Worm (Caenorhabditis elegans) whole organism, L1 larva: ENCODE measurements around the gene cest-9.2.

Experiments
- ama-1 ChIP-seq: fragments of 150-350 bp; optimal IDR thresholded peaks from 2 replicates; lab custom pipeline; 2014
- blmp-1 ChIP-seq: fragments of 150-350 bp; optimal IDR thresholded peaks from 2 replicates; lab custom pipeline; 2014; ENCODE audit warnings: missing biosample characterization, missing genetic modification characterization
- ceh-8 ChIP-seq: fragments of 200-800 bp; sonication (Bioruptor generic); optimal IDR thresholded peaks from 2 replicates; lab custom pipeline; 2018; ENCODE audit warnings: mild to moderate bottlenecking, missing genetic modification characterization, moderate library complexity, missing compliant biosample characterization
- ces-1 ChIP-seq: fragments of 150-350 bp; optimal IDR thresholded peaks from 2 replicates; lab custom pipeline; 2014; ENCODE audit warnings: missing biosample characterization, missing genetic modification reagents, missing genetic modification characterization
- efl-1 ChIP-seq, 4 experiments: fragments of 150-350 bp; optimal IDR thresholded peaks in 3 of 4; peaks in 1 of 4; 1 replicate in 1 of 4; 2 replicates in 3 of 4; lab custom pipeline; 2014; ENCODE audit warnings: missing biosample characterization in 2 of 4, missing genetic modification characterization in 2 of 4, missing genetic modification reagents in 2 of 4
- egl-13 ChIP-seq: sonication (generic microtip); optimal IDR thresholded peaks from 2 replicates; lab custom pipeline; 2016; ENCODE audit warnings: missing genotype, missing genetic modification reagents, missing genetic modification characterization, missing compliant biosample characterization
- elt-2 ChIP-seq: sonication (generic microtip); optimal IDR thresholded peaks from 2 replicates; lab custom pipeline; 2016; ENCODE audit warnings: missing genetic modification characterization, mild to moderate bottlenecking, inconsistent platforms, missing compliant biosample characterization, missing genetic modification reagents
- elt-3 ChIP-seq, 6 experiments: fragments of 150-350 bp in 1 of 6; sonication (generic microtip); optimal IDR thresholded peaks; 2 replicates each; lab custom pipeline; 2017 to 2018; ENCODE audit warnings: missing biosample characterization in 6 of 6, missing genetic modification characterization in 6 of 6, inconsistent platforms in 1 of 6
- fkh-10 ChIP-seq: sonication (generic microtip); optimal IDR thresholded peaks from 2 replicates; lab custom pipeline; 2017; ENCODE audit warnings: missing biosample characterization, missing genetic modification reagents, missing genetic modification characterization
- fkh-4 ChIP-seq: sonication (generic microtip); optimal IDR thresholded peaks from 2 replicates; lab custom pipeline; 2016; ENCODE audit warnings: missing compliant biosample characterization, missing genetic modification characterization, borderline replicate concordance
- hlh-17 ChIP-seq: fragments of 200-800 bp; sonication (Bioruptor generic); optimal IDR thresholded peaks from 2 replicates; lab custom pipeline; 2018; ENCODE audit warnings: missing genetic modification characterization, mild to moderate bottlenecking, missing compliant biosample characterization, moderate library complexity, borderline replicate concordance
- irx-1 ChIP-seq: sonication (generic microtip); optimal IDR thresholded peaks from 2 replicates; lab custom pipeline; 2016; ENCODE audit warnings: missing genetic modification characterization, missing compliant biosample characterization
- lin-13 ChIP-seq: fragments of 150-350 bp; optimal IDR thresholded peaks from 2 replicates; lab custom pipeline; 2014; ENCODE audit warnings: missing biosample characterization, missing genetic modification reagents, missing genetic modification characterization
- lin-14 ChIP-seq: fragments of 200-800 bp; sonication (Bioruptor generic); optimal IDR thresholded peaks from 2 replicates; lab custom pipeline; 2018; ENCODE audit warnings: mild to moderate bottlenecking, missing genetic modification characterization, moderate library complexity, missing compliant biosample characterization
- lin-35 ChIP-seq, 2 experiments: fragments of 150-350 bp; optimal IDR thresholded peaks; 2 replicates each; lab custom pipeline; 2014; ENCODE audit warnings: missing biosample characterization in 2 of 2, missing genetic modification characterization in 2 of 2, missing genetic modification reagents in 2 of 2
- lir-3 ChIP-seq: sonication (generic microtip); optimal IDR thresholded peaks from 2 replicates; lab custom pipeline; 2016; ENCODE audit warnings: mild to moderate bottlenecking, missing genetic modification characterization, moderate library complexity, missing compliant biosample characterization; ENCODE audit not compliant: poor library complexity
- mab-9 ChIP-seq: fragments of 200-800 bp; sonication (Bioruptor generic); IDR thresholded peaks from 2 replicates; pipeline ENCODE4 v1.3.6; 2022; ENCODE audit warnings: missing genetic modification reagents, missing genetic modification characterization, missing compliant biosample characterization
- mdl-1 ChIP-seq, 2 experiments: fragments of 150-350 bp; optimal IDR thresholded peaks; 2 replicates each; lab custom pipeline; 2014 to 2017; ENCODE audit warnings: missing biosample characterization in 2 of 2, missing genetic modification characterization in 2 of 2, inconsistent platforms in 1 of 2
- nhr-47 ChIP-seq: sonication (generic microtip); optimal IDR thresholded peaks from 2 replicates; lab custom pipeline; 2016; ENCODE audit warnings: mild to moderate bottlenecking, missing genetic modification characterization, moderate library complexity, missing compliant biosample characterization
- nhr-71 ChIP-seq: sonication (generic microtip); optimal IDR thresholded peaks from 2 replicates; lab custom pipeline; 2016; ENCODE audit warnings: mild to moderate bottlenecking, missing genetic modification characterization, moderate library complexity, missing compliant biosample characterization
- nhr-84 ChIP-seq: sonication (generic microtip); optimal IDR thresholded peaks from 2 replicates; lab custom pipeline; 2017; ENCODE audit warnings: missing biosample characterization, missing genetic modification characterization
- rnt-1 ChIP-seq: sonication (generic microtip); optimal IDR thresholded peaks from 2 replicates; lab custom pipeline; 2016; ENCODE audit warnings: mild to moderate bottlenecking, missing genetic modification characterization, moderate library complexity, missing compliant biosample characterization
- sox-4 ChIP-seq: sonication (generic microtip); optimal IDR thresholded peaks from 2 replicates; lab custom pipeline; 2016; ENCODE audit warnings: missing genetic modification characterization, missing compliant biosample characterization
- sup-37 ChIP-seq: fragments of 200-800 bp; sonication (Bioruptor generic); optimal IDR thresholded peaks from 2 replicates; lab custom pipeline; 2018; ENCODE audit warnings: mild to moderate bottlenecking, missing genetic modification characterization, missing compliant biosample characterization
- swsn-7 ChIP-seq: sonication (generic microtip); optimal IDR thresholded peaks from 2 replicates; lab custom pipeline; 2016; ENCODE audit warnings: missing genetic modification characterization, missing compliant biosample characterization
- tbx-2 ChIP-seq: sonication (generic microtip); optimal IDR thresholded peaks from 2 replicates; lab custom pipeline; 2016; ENCODE audit warnings: missing genetic modification characterization, missing compliant biosample characterization
- tlp-1 ChIP-seq: fragments of 150-350 bp; optimal IDR thresholded peaks from 2 replicates; lab custom pipeline; 2014; ENCODE audit warnings: missing biosample characterization, missing genetic modification characterization
- unc-30 ChIP-seq: sonication (generic microtip); optimal IDR thresholded peaks from 2 replicates; lab custom pipeline; 2017; ENCODE audit warnings: missing biosample characterization, missing genetic modification characterization
- unc-62 ChIP-seq: fragments of 150-350 bp; optimal IDR thresholded peaks from 2 replicates; lab custom pipeline; 2014; ENCODE audit warnings: missing biosample characterization, missing genetic modification reagents, missing genetic modification characterization

cest-9.2 gene

DNA sequence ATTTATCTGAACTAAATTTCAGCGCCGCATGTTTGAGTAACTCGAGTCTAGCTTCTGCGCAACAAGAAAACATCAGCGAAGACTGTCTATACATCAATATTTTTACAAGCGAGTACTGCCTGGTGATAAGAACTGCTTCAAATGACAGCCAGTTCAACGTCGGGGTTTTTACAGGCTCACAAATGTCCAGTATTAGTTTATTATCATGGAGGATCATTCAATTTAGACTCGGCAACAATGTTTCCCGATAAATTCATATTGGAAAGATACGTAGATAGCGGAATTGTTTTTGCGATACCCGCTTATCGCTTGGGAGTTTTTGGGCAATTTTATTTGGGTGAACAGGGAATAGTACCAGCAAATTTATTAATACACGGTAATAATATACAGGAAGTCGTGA, 8.4 kb downstream of the cest-9.2 start:
- TF ChIP-seq elt-2 (tag; lab: Kevin White, UChicago) (peak; percentile 15), nhr-71 (tag; lab: Kevin White, UChicago) (no peak)

- TF ChIP-seq unc-62 (GFP tag; lab: Kevin White, UChicago) (no peak), efl-1 (optimal IDR thresholded peaks at IDR 0.05; lab: Kevin White, UChicago) (no peak), efl-1 (GFP tag; optimal IDR thresholded peaks at IDR 0.05 in 1 of 2; lab: Kevin White, UChicago) (peak in 1 of 2 experiments; percentile 20)
Measured at ce11 chrX:12234424-12234823, 12.5 kb downstream of the cest-9.2 start.

ce11 chrX:12235388-12235787, 13.5 kb downstream of the cest-9.2 start, which contains the start of gene C23H4.6:
TSS of gene C23H4.6 (plus strand) at chrX:12235606.
- TF ChIP-seq efl-1 (optimal IDR thresholded peaks at IDR 0.05; lab: Kevin White, UChicago) (no peak), efl-1 (GFP tag; optimal IDR thresholded peaks at IDR 0.05 in 1 of 2; lab: Kevin White, UChicago) (peak in 1 of 2 experiments; percentile 61), blmp-1 (tag; lab: Kevin White, UChicago) (peak; percentile 70), fkh-4 (tag; lab: Kevin White, UChicago) (no peak)

DNA sequence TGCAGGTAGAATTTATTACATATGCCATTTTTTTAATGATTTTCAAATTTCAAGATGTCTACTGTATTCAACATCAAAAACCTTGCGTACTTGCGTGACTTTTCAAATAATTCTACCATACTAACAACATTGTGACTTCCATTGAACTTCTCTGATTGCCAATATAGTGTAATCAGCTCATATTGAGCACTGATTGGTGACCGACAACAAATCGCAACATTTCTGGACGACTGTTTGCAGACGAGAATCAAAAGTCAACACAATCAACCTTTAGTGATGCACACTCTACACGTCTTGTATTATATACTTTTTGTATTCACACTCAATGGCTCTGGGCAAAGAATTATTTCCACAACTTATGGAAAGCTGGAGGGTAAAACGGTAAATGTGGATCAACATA, 19.5 kb downstream of the cest-9.2 start, which contains the start of gene cest-3:
Gene cest-3, plus strand, starts transcription at position 190 of the 400 bp plus-strand sequence.
- TF ChIP-seq sup-37 (GFP tag; lab: Kevin White, UChicago) (no peak), nhr-84 (no peak), elt-2 (tag; lab: Kevin White, UChicago) (peak; percentile 19)
- TF ChIP-seq, all 84 proteins: peak for 1

- TF ChIP-seq lir-3 (tag; lab: Kevin White, UChicago) = no peak
- TF ChIP-seq ceh-8 (GFP tag; lab: Kevin White, UChicago) = no peak
- TF ChIP-seq ama-1 (lab: Kevin White, UChicago) = no peak
- no peak for TF ChIP-seq elt-3 (tag; optimal IDR thresholded peaks at IDR 0.05; lab: Kevin White, UChicago)
Measured at ce11 chrX:12242902-12243301, 21.0 kb downstream of the cest-9.2 start.

- peak; percentile 44 for TF ChIP-seq rnt-1 (tag; lab: Kevin White, UChicago)
- TF ChIP-seq unc-62 (GFP tag; lab: Kevin White, UChicago) = no peak
- peak; percentile 2 for TF ChIP-seq lin-14 (GFP tag; lab: Kevin White, UChicago)
Measured at ce11 chrX:12248140-12248539, 26.2 kb downstream of the cest-9.2 start.

ce11 chrX:12252189-12252588, 30.3 kb downstream of the cest-9.2 start:
- peak; percentile 59 for TF ChIP-seq fkh-10 (GFP tag; lab: Kevin White, UChicago)
- TF ChIP-seq sox-4 (tag; lab: Kevin White, UChicago) = no peak
- TF ChIP-seq ama-1 (lab: Kevin White, UChicago) = no peak
- no peak for TF ChIP-seq nhr-47 (tag; lab: Kevin White, UChicago)
- TF ChIP-seq ces-1 (GFP tag; lab: Kevin White, UChicago) = peak; percentile 23
- TF ChIP-seq lin-13 (GFP tag; lab: Kevin White, UChicago) = no peak
- TF ChIP-seq unc-30 (tag; lab: Kevin White, UChicago) = no peak
- no peak for TF ChIP-seq mdl-1 (tag; optimal IDR thresholded peaks at IDR 0.05; lab: Kevin White, UChicago)
- no peak for TF ChIP-seq egl-13
- no peak for TF ChIP-seq irx-1 (tag; lab: Kevin White, UChicago)
- no peak for TF ChIP-seq lin-35 (GFP tag; optimal IDR thresholded peaks at IDR 0.05; lab: Kevin White, UChicago)
- no peak for TF ChIP-seq tlp-1 (tag; lab: Kevin White, UChicago)

- TF ChIP-seq mab-9 (GFP tag; lab: Robert Waterston, UW) (0 out of 2 replicates have a peak, but pooled peaks have one; percentile 43), lin-14 (GFP tag; lab: Kevin White, UChicago) (peak; percentile 65), hlh-17 (GFP tag; lab: Kevin White, UChicago) (no peak), swsn-7 (tag; lab: Kevin White, UChicago) (no peak), tbx-2 (tag; lab: Kevin White, UChicago) (no peak)
Measured at ce11 chrX:12256594-12257048, 34.7 kb downstream of the cest-9.2 start, which contains the start of gene E01G6.2. TSS of gene E01G6.2 (plus strand) at chrX:12256644.
